Worm (Caenorhabditis elegans) whole organism, L1 larva: ENCODE data around the gene str-243.

ENCODE experiments used
- C34B4.2 ChIP-seq: sonication (generic microtip); optimal IDR thresholded peaks from 2 replicates; lab custom pipeline; 2017; ENCODE audit warnings: mild to moderate bottlenecking, missing genetic modification characterization, missing compliant biosample characterization
- F16B12.6 ChIP-seq: fragments of 150-350 bp; optimal IDR thresholded peaks from 2 replicates; lab custom pipeline; 2014; ENCODE audit warnings: missing biosample characterization, missing genetic modification characterization
- aha-1 ChIP-seq: fragments of 150-350 bp; optimal IDR thresholded peaks from 2 replicates; lab custom pipeline; 2014; ENCODE audit warnings: missing biosample characterization, missing genetic modification characterization
- blmp-1 ChIP-seq: fragments of 150-350 bp; optimal IDR thresholded peaks from 2 replicates; lab custom pipeline; 2014; ENCODE audit warnings: missing biosample characterization, missing genetic modification characterization
- ceh-8 ChIP-seq: fragments of 200-800 bp; sonication (Bioruptor generic); optimal IDR thresholded peaks from 2 replicates; lab custom pipeline; 2018; ENCODE audit warnings: mild to moderate bottlenecking, missing genetic modification characterization, moderate library complexity, missing compliant biosample characterization
- ceh-88 ChIP-seq: fragments of 200-800 bp; sonication (Bioruptor generic); IDR thresholded peaks from 2 replicates; pipeline ENCODE4 v1.3.6; 2022; ENCODE audit warnings: missing genetic modification characterization, missing compliant biosample characterization
- dsc-1 ChIP-seq: sonication (generic microtip); optimal IDR thresholded peaks from 2 replicates; lab custom pipeline; 2016; ENCODE audit warnings: mild to moderate bottlenecking, missing genetic modification characterization, missing compliant biosample characterization
- efl-3 ChIP-seq: fragments of 200-800 bp; sonication (Bioruptor generic); optimal IDR thresholded peaks from 2 replicates; lab custom pipeline; 2018; ENCODE audit warnings: mild to moderate bottlenecking, missing genetic modification characterization, missing compliant biosample characterization
- elt-2 ChIP-seq: sonication (generic microtip); optimal IDR thresholded peaks from 2 replicates; lab custom pipeline; 2016; ENCODE audit warnings: missing genetic modification characterization, mild to moderate bottlenecking, inconsistent platforms, missing compliant biosample characterization, missing genetic modification reagents
- ets-5 ChIP-seq: fragments of 200-800 bp; sonication (Bioruptor generic); IDR thresholded peaks from 2 replicates; pipeline ENCODE4 v1.3.6; 2022; ENCODE audit warnings: missing genetic modification characterization, missing compliant biosample characterization
- fkh-8 ChIP-seq: sonication (generic microtip); optimal IDR thresholded peaks from 2 replicates; lab custom pipeline; 2016; ENCODE audit warnings: mild to moderate bottlenecking, missing genetic modification characterization, missing compliant biosample characterization
- hpl-2 ChIP-seq: fragments of 150-350 bp; optimal IDR thresholded peaks from 2 replicates; lab custom pipeline; 2014; ENCODE audit warnings: missing biosample characterization, missing genetic modification reagents, missing genetic modification characterization
- lin-13 ChIP-seq: fragments of 150-350 bp; optimal IDR thresholded peaks from 2 replicates; lab custom pipeline; 2014; ENCODE audit warnings: missing biosample characterization, missing genetic modification reagents, missing genetic modification characterization
- lin-35 ChIP-seq, 2 experiments: fragments of 150-350 bp; optimal IDR thresholded peaks; 2 replicates each; lab custom pipeline; 2014; ENCODE audit warnings: missing biosample characterization in 2 of 2, missing genetic modification characterization in 2 of 2, missing genetic modification reagents in 2 of 2
- mab-9 ChIP-seq: fragments of 200-800 bp; sonication (Bioruptor generic); IDR thresholded peaks from 2 replicates; pipeline ENCODE4 v1.3.6; 2022; ENCODE audit warnings: missing genetic modification reagents, missing genetic modification characterization, missing compliant biosample characterization
- mef-2 ChIP-seq: fragments of 150-350 bp; optimal IDR thresholded peaks from 2 replicates; lab custom pipeline; 2014; ENCODE audit warnings: missing biosample characterization, missing genetic modification characterization
- nhr-12 ChIP-seq: sonication (generic microtip); optimal IDR thresholded peaks from 2 replicates; lab custom pipeline; 2017; ENCODE audit warnings: missing biosample characterization, missing genetic modification characterization
- nhr-19 ChIP-seq: fragments of 200-800 bp; sonication (Bioruptor generic); conservative IDR thresholded peaks from 2 replicates; pipeline ENCODE4 v1.3.6; 2022; ENCODE audit warnings: missing genetic modification characterization, missing compliant biosample characterization
- nhr-47 ChIP-seq: sonication (generic microtip); optimal IDR thresholded peaks from 2 replicates; lab custom pipeline; 2016; ENCODE audit warnings: mild to moderate bottlenecking, missing genetic modification characterization, moderate library complexity, missing compliant biosample characterization
- nhr-76 ChIP-seq: sonication (generic microtip); optimal IDR thresholded peaks from 2 replicates; lab custom pipeline; 2017; ENCODE audit warnings: missing biosample characterization, missing genetic modification characterization
- nhr-85 ChIP-seq: sonication (generic microtip); peaks from one replicate; lab custom pipeline; 2016; ENCODE audit warnings: missing genetic modification characterization, inconsistent platforms, missing compliant biosample characterization
- nhr-90 ChIP-seq: sonication (generic microtip); optimal IDR thresholded peaks from 2 replicates; lab custom pipeline; 2016; ENCODE audit warnings: mild to moderate bottlenecking, missing genetic modification characterization, missing compliant biosample characterization; ENCODE audit not compliant: poor library complexity
- sox-4 ChIP-seq: sonication (generic microtip); optimal IDR thresholded peaks from 2 replicates; lab custom pipeline; 2016; ENCODE audit warnings: missing genetic modification characterization, missing compliant biosample characterization
- unc-30 ChIP-seq: sonication (generic microtip); optimal IDR thresholded peaks from 2 replicates; lab custom pipeline; 2017; ENCODE audit warnings: missing biosample characterization, missing genetic modification characterization
- unc-62 ChIP-seq: fragments of 150-350 bp; optimal IDR thresholded peaks from 2 replicates; lab custom pipeline; 2014; ENCODE audit warnings: missing biosample characterization, missing genetic modification reagents, missing genetic modification characterization
- unc-86 ChIP-seq: sonication (generic microtip); optimal IDR thresholded peaks from 2 replicates; lab custom pipeline; 2016; ENCODE audit warnings: missing genetic modification characterization, missing compliant biosample characterization
- xbp-1 ChIP-seq: sonication (generic microtip); optimal IDR thresholded peaks from 2 replicates; lab custom pipeline; 2016; ENCODE audit warnings: missing genetic modification characterization, missing compliant biosample characterization
- zip-4 ChIP-seq: fragments of 200-800 bp; sonication (Bioruptor generic); optimal IDR thresholded peaks from 2 replicates; lab custom pipeline; 2018; ENCODE audit warnings: mild to moderate bottlenecking, missing genetic modification characterization, moderate library complexity, missing compliant biosample characterization
- ztf-11 ChIP-seq, 2 experiments: sonication (generic microtip); optimal IDR thresholded peaks; 2 replicates each; lab custom pipeline; 2016 to 2017; ENCODE audit warnings: missing genetic modification characterization in 2 of 2, missing biosample characterization in 1 of 2, missing compliant biosample characterization in 1 of 2

str-243 gene

DNA sequence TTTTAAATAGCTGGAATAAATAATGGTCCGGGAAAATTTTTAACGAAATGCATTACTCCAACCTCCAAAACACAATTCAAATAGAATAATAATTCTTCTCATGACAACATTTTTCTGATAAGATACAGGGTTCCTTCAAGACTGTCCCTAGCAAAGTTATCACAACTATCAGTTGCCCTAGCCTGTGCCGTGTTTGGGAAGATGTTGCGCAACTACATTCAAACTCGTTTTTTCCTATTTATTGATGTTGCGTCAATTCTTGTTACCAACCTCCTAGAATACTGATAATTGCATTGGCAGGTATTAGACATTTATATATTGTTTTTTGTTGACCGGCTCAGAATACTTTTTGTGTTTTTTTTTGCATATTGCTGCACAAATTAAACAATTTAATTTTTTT, 32.5 kb downstream of the str-243 start:
- TF ChIP-seq lin-35 (GFP tag; optimal IDR thresholded peaks at IDR 0.05; lab: Kevin White, UChicago) (no peak), dsc-1 (tag; lab: Kevin White, UChicago) (no peak), unc-30 (tag; lab: Kevin White, UChicago) (no peak), lin-13 (no peak), unc-62 (GFP tag; lab: Kevin White, UChicago) (no peak), fkh-8 (no peak)

DNA sequence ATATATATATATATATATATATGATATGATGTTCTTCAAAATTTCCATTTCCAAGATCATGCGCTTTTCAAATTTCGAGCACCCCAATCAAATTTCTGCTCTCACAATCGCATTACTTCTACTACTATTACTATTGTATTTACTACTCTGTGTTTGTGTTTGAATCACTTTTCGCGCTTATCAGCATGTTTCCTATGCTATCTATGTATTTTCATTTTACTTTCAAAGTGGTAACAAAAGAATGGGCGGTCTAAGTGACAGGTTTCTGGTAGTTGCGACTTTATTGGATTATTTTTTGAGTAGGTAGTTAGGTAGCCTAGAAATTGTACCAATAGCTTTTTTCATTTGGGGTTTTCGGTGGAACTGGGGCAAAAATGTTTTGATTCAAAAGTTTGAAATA, 35.5 kb downstream of the str-243 start:
- TF ChIP-seq elt-2 (tag; lab: Kevin White, UChicago) (peak; percentile 17), unc-86 (tag; lab: Kevin White, UChicago) (no peak), nhr-12 (no peak)
- TF ChIP-seq, all 84 proteins: peak for 1

DNA sequence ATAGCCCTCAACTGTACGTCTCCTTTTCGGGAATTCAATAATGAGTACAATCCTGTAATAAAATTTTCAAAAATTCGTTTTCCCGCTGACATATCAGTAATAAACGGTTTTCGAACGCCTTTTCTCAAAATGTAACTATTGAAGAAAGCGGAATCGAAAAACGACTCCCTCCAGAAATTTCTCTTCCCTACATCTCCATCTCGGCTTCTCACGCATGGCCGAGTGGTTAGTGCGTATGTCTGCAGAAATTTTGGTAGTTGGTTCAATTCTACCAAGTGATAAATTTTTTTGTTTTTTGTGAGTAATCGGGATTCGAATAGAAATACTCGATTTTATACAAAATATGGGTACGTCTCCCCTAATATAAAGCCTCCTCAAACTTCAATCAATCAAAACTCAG, 38.6 kb downstream of the str-243 start:
- TF ChIP-seq nhr-19 (GFP tag; lab: Robert Waterston, UW), result 0 out of 2 replicates have a peak, but pooled peaks have one; percentile 8

DNA sequence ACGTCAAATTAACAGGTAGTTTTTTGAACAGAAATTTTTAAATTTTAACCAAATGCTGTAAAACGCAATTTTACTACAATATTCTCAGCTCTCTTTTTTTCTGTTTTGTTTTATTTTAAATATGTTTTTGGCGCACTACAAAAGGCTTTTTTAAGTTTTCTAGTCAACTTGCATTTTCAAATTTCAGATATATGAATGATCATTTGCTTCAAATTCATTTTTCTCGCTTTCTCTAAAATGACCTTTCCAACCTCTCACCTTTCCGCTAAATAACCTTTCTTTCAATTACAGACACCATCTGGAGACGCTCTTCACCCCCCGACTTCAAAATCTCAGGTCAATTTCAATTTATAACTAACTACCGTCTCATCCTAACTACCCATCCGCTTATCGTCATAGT, 44.2 kb downstream of the str-243 start, which contains the start of gene cdc-25.2:
cdc-25.2 (plus strand) TSS at position 301 of the 400 bp plus-strand sequence.
- TF ChIP-seq efl-3, result no peak
- TF ChIP-seq hpl-2 (GFP tag; lab: Kevin White, UChicago), result no peak
- TF ChIP-seq unc-62 (GFP tag; lab: Kevin White, UChicago), result no peak
- no peak for TF ChIP-seq ets-5
- no peak for TF ChIP-seq sox-4
- no peak for TF ChIP-seq mab-9
- no peak for TF ChIP-seq nhr-76 (tag; lab: Kevin White, UChicago)
- no peak for TF ChIP-seq ceh-8 (GFP tag; lab: Kevin White, UChicago)
- TF ChIP-seq fkh-8, result no peak
- no peak for TF ChIP-seq zip-4 (GFP tag; lab: Kevin White, UChicago)
- no peak for TF ChIP-seq nhr-90 (tag; lab: Kevin White, UChicago)
- TF ChIP-seq aha-1, result no peak
- TF ChIP-seq mef-2 (tag; lab: Kevin White, UChicago), result no peak

DNA sequence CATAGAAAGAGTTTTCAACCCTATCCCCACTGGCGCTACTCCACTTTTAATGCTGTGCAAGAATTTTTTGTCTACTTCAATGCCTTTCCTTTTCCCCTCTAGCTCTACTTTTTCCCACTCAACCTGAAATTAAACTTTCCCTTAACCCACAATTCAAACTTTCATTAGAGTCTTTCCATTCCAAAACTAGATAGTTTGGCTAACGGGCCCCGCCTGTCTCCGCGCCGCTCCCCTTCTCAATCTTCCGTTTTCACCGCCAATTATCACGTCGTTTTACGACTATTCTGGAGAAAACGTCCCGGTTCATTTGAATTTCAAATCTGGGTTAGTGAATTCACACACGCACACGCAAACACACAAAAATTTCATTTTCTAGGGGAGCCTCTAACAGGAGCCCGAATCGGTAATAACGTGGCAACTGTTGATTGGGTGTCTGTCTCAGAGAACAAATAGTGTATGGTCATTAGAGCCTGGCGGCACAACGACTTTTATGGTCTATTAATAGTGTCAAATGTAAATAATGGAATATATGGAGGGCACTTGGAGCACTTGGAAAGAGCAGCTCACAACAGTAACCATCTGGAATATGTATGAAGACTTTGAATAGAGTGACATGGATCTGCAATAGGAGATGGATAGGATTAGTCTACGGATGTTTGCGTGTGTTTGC, 47.3 kb downstream of the str-243 start:
- TF ChIP-seq blmp-1 (tag; lab: Kevin White, UChicago), result peak; percentile 52
- TF ChIP-seq F16B12.6, result no peak
- peak; percentile 91 for TF ChIP-seq xbp-1 (tag; lab: Kevin White, UChicago)

DNA sequence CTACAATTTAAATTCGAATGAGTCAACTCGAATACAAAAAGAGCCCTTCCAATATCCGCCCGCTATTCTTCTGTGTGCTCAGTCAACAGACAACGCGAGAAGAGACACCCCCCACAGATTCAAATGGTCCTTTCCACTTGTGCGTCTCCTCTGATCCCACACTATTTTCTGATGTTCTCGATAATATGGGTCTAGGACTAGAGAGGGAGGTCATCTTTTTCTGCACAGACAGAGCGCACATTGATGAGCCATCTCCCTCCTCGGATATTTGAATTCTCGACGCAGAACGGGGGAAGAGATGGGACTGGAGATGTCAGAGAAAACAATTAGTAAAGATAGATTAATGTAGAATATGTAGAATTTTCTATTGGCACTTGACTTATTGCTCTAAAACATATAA, 48.1 kb downstream of the str-243 start:
- TF ChIP-seq C34B4.2 (tag; lab: Kevin White, UChicago) (no peak), dsc-1 (tag; lab: Kevin White, UChicago) (peak; percentile 13), nhr-90 (tag; lab: Kevin White, UChicago) (no peak), nhr-47 (tag; lab: Kevin White, UChicago) (no peak), ceh-88 (no peak)

DNA sequence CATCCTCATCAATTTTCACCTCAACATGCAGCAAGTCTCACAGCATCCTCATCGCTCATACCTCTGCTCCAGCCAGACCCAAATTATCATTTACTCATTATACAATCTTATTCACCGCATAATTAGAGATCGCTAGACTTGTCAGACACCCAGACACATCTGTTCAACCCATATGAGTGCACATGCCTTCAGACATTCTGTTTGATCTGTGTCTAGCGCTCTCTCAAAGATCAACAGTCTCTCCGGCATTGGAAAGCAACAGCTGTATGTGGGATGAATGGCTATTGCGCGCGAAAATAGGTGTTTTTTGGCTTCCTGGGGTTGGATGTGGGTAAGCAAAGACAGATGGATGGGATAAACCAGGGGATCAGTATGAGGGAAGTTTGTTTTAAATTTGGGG, 50.0 kb downstream of the str-243 start:
- no peak for TF ChIP-seq ceh-8 (GFP tag; lab: Kevin White, UChicago)
- peak in 1 of 2 experiments; percentile 21 for TF ChIP-seq ztf-11 (tag; optimal IDR thresholded peaks at IDR 0.05; lab: Kevin White, UChicago)
- TF ChIP-seq nhr-85 (tag; lab: Kevin White, UChicago), result peak; percentile 42
